Fruit fly (Drosophila melanogaster) whole organism, embryonic: Measurements from ENCODE around the gene CG6749.

ENCODE experiments used
- Adf1 ChIP-seq: fragments of 200-800 bp; sonication (Bioruptor generic); IDR thresholded peaks from 2 replicates; pipeline ENCODE4 v1.3.6; 2022; ENCODE audit warnings: missing biosample characterization, missing genetic modification characterization
- B-H2 ChIP-seq: fragments of 200-800 bp; sonication (Bioruptor generic); optimal IDR thresholded peaks from 2 replicates; lab custom pipeline; 2018; ENCODE audit warnings: missing biosample characterization, mild to moderate bottlenecking, missing genetic modification characterization
- CG10654 ChIP-seq: fragments of 200-800 bp; sonication (Bioruptor generic); optimal IDR thresholded peaks from 2 replicates; lab custom pipeline; 2016; ENCODE audit warnings: missing biosample characterization, missing genetic modification characterization
- CG11398 ChIP-seq: fragments of 200-800 bp; sonication (Bioruptor generic); optimal IDR thresholded peaks from 2 replicates; lab custom pipeline; 2016; ENCODE audit warnings: missing biosample characterization, missing genetic modification characterization
- CG11504 ChIP-seq: fragments of 200-800 bp; sonication (Bioruptor generic); optimal IDR thresholded peaks from 3 replicates; lab custom pipeline; 2019; ENCODE audit warnings: missing biosample characterization, mild to moderate bottlenecking, missing genetic modification characterization, moderate library complexity
- CG11695 ChIP-seq: fragments of 200-800 bp; sonication (Bioruptor generic); IDR thresholded peaks from 3 replicates; pipeline ENCODE4 v1.3.6; 2022; ENCODE audit warnings: missing biosample characterization, missing genetic modification characterization
- CG12391 ChIP-seq: fragments of 200-800 bp; sonication (Bioruptor generic); optimal IDR thresholded peaks from 3 replicates; lab custom pipeline; 2018; ENCODE audit warnings: missing biosample characterization, mild to moderate bottlenecking, missing genetic modification characterization, moderate library complexity
- CG13424 ChIP-seq: fragments of 200-800 bp; sonication (Bioruptor generic); optimal IDR thresholded peaks from 2 replicates; lab custom pipeline; 2019; ENCODE audit warnings: missing biosample characterization, mild to moderate bottlenecking, missing genetic modification characterization, moderate library complexity
- CG15601 ChIP-seq: fragments of 200-800 bp; sonication (Bioruptor generic); optimal IDR thresholded peaks from 3 replicates; lab custom pipeline; 2019; ENCODE audit warnings: missing biosample characterization, mild to moderate bottlenecking, missing genetic modification characterization, moderate library complexity
- CG16815 ChIP-seq: fragments of 200-800 bp; sonication (Bioruptor generic); optimal IDR thresholded peaks from 3 replicates; lab custom pipeline; 2017; ENCODE audit warnings: missing biosample characterization, mild to moderate bottlenecking, missing genetic modification characterization
- CG17568 ChIP-seq: fragments of 200-800 bp; sonication (Bioruptor generic); optimal IDR thresholded peaks from 2 replicates; lab custom pipeline; 2018; ENCODE audit warnings: missing biosample characterization, mild to moderate bottlenecking, missing genetic modification characterization, moderate library complexity
- CG31224 ChIP-seq: fragments of 200-800 bp; sonication (Bioruptor generic); IDR thresholded peaks from 2 replicates; pipeline ENCODE4 v1.3.6; 2022; ENCODE audit warnings: missing biosample characterization, missing genetic modification characterization
- CG32772 ChIP-seq: fragments of 200-800 bp; sonication (Bioruptor generic); IDR thresholded peaks from 2 replicates; pipeline ENCODE4 v1.3.6; 2022; ENCODE audit warnings: missing biosample characterization, missing genetic modification characterization
- CG3281 ChIP-seq: fragments of 200-800 bp; sonication (Bioruptor generic); optimal IDR thresholded peaks from 3 replicates; lab custom pipeline; 2017; ENCODE audit warnings: missing biosample characterization, mild to moderate bottlenecking, missing genetic modification characterization
- CG33557 ChIP-seq: fragments of 200-800 bp; sonication (Bioruptor generic); optimal IDR thresholded peaks from 2 replicates; lab custom pipeline; 2019; ENCODE audit warnings: missing biosample characterization, mild to moderate bottlenecking, missing genetic modification characterization, moderate library complexity
- CG34224 ChIP-seq: fragments of 200-800 bp; sonication (Bioruptor generic); IDR thresholded peaks from 3 replicates; pipeline ENCODE4 v1.3.6; 2022; ENCODE audit warnings: missing biosample characterization, missing genetic modification characterization; ENCODE audit not compliant: partially characterized antibody
- CG5953 ChIP-seq: fragments of 200-800 bp; sonication (Bioruptor generic); IDR thresholded peaks from 2 replicates; pipeline ENCODE4 v1.3.6; 2022; ENCODE audit warnings: missing biosample characterization, missing genetic modification characterization
- CG7963 ChIP-seq: fragments of 200-800 bp; sonication (Bioruptor generic); IDR thresholded peaks from 3 replicates; pipeline ENCODE4 v1.3.6; 2022; ENCODE audit warnings: missing biosample characterization, missing genetic modification characterization; ENCODE audit not compliant: partially characterized antibody
- CG9215 ChIP-seq: fragments of 200-800 bp; sonication (Bioruptor generic); IDR thresholded peaks from 2 replicates; pipeline ENCODE4 v1.3.6; 2022; ENCODE audit warnings: missing biosample characterization, missing genetic modification characterization
- CG9437 ChIP-seq: fragments of 200-800 bp; sonication (Bioruptor generic); optimal IDR thresholded peaks from 2 replicates; lab custom pipeline; 2018; ENCODE audit warnings: missing biosample characterization, mild to moderate bottlenecking, missing genetic modification characterization
- Camta ChIP-seq: fragments of 200-800 bp; sonication (Bioruptor generic); optimal IDR thresholded peaks from 2 replicates; lab custom pipeline; 2016; ENCODE audit warnings: missing biosample characterization, missing genetic modification characterization
- Dref ChIP-seq: fragments of 200-800 bp; sonication (Bioruptor generic); IDR thresholded peaks from 2 replicates; pipeline ENCODE4 v1.3.6; 2022; ENCODE audit warnings: missing biosample characterization, missing genetic modification characterization
- HLH3B ChIP-seq: fragments of 200-800 bp; sonication (Bioruptor generic); IDR thresholded peaks from 2 replicates; pipeline ENCODE4 v1.3.6; 2022; ENCODE audit warnings: missing biosample characterization, missing genetic modification characterization
- HLH54F ChIP-seq: fragments of 200-800 bp; sonication (Bioruptor generic); optimal IDR thresholded peaks from 3 replicates; lab custom pipeline; 2016; ENCODE audit warnings: missing biosample characterization, missing genetic modification characterization
- HLHmδ ChIP-seq: fragments of 200-800 bp; sonication (Bioruptor generic); optimal IDR thresholded peaks from 2 replicates; lab custom pipeline; 2018; ENCODE audit warnings: missing biosample characterization, mild to moderate bottlenecking, missing genetic modification characterization, moderate library complexity
- Hand ChIP-seq: fragments of 200-800 bp; sonication (Bioruptor generic); optimal IDR thresholded peaks from 2 replicates; lab custom pipeline; 2017; ENCODE audit warnings: mild to moderate bottlenecking, missing biosample characterization, missing genetic modification reagents, missing genetic modification characterization
- Hmx ChIP-seq: fragments of 200-800 bp; sonication (Bioruptor generic); optimal IDR thresholded peaks from 2 replicates; lab custom pipeline; 2016; ENCODE audit warnings: missing biosample characterization, missing genetic modification characterization
- Hsf ChIP-seq: fragments of 200-800 bp; sonication (Bioruptor generic); optimal IDR thresholded peaks from 3 replicates; lab custom pipeline; 2016; ENCODE audit warnings: missing biosample characterization, missing genetic modification characterization
- Lim3 ChIP-seq: fragments of 200-800 bp; sonication (Bioruptor generic); IDR thresholded peaks from 2 replicates; pipeline ENCODE4 v1.3.6; 2022; ENCODE audit warnings: missing biosample characterization, missing genetic modification characterization
- Med ChIP-seq: fragments of 200-800 bp; sonication (Bioruptor generic); peaks from one replicate; lab custom pipeline; 2016; ENCODE audit warnings: missing biosample characterization, missing genetic modification characterization, mild to moderate bottlenecking, inconsistent platforms, moderate library complexity
- Mrtf ChIP-seq: fragments of 200-800 bp; sonication (Bioruptor generic); IDR thresholded peaks from 3 replicates; pipeline ENCODE4 v1.3.6; 2022; ENCODE audit warnings: missing biosample characterization, missing genetic modification characterization
- NC2α ChIP-seq: fragments of 200-800 bp; sonication (Bioruptor generic); optimal IDR thresholded peaks from 2 replicates; lab custom pipeline; 2016; ENCODE audit warnings: missing biosample characterization, missing genetic modification characterization
- Six4 ChIP-seq: fragments of 200-800 bp; sonication (Bioruptor generic); optimal IDR thresholded peaks from 2 replicates; lab custom pipeline; 2016; ENCODE audit warnings: missing biosample characterization, missing genetic modification characterization
- YL-1 ChIP-seq: fragments of 200-800 bp; sonication (Bioruptor generic); optimal IDR thresholded peaks from 3 replicates; lab custom pipeline; 2017; ENCODE audit warnings: missing biosample characterization, mild to moderate bottlenecking, missing genetic modification characterization
- al ChIP-seq: fragments of 200-800 bp; sonication (Bioruptor generic); IDR thresholded peaks from 2 replicates; pipeline ENCODE4 v1.3.6; 2022; ENCODE audit warnings: missing biosample characterization, missing genetic modification characterization
- ato ChIP-seq: fragments of 200-800 bp; sonication (Bioruptor generic); IDR thresholded peaks from 2 replicates; pipeline ENCODE4 v1.3.6; 2022; ENCODE audit warnings: missing biosample characterization, missing genetic modification characterization; ENCODE audit not compliant: partially characterized antibody
- dysf ChIP-seq: fragments of 200-800 bp; sonication (Bioruptor generic); IDR thresholded peaks from 3 replicates; pipeline ENCODE4 v1.3.6; 2022; ENCODE audit warnings: missing biosample characterization, missing genetic modification characterization
- esg ChIP-seq: fragments of 200-800 bp; sonication (Bioruptor generic); conservative IDR thresholded peaks from 2 replicates; pipeline ENCODE4 v1.3.6; 2022; ENCODE audit warnings: missing biosample characterization, missing genetic modification characterization
- eyg ChIP-seq: fragments of 200-800 bp; sonication (Bioruptor generic); optimal IDR thresholded peaks from 3 replicates; lab custom pipeline; 2016; ENCODE audit warnings: missing biosample characterization, missing genetic modification characterization
- gcm ChIP-seq: fragments of 200-800 bp; sonication (Bioruptor generic); optimal IDR thresholded peaks from 2 replicates; lab custom pipeline; 2019; ENCODE audit warnings: missing biosample characterization, mild to moderate bottlenecking, missing genetic modification characterization, moderate library complexity
- ind ChIP-seq: fragments of 200-800 bp; sonication (Bioruptor generic); optimal IDR thresholded peaks from 3 replicates; lab custom pipeline; 2016; ENCODE audit warnings: missing biosample characterization, missing genetic modification characterization
- inv ChIP-seq: fragments of 200-800 bp; sonication (Bioruptor generic); IDR thresholded peaks from 2 replicates; pipeline ENCODE4 v1.3.6; 2022; ENCODE audit warnings: missing biosample characterization, missing genetic modification characterization; ENCODE audit not compliant: partially characterized antibody
- luna ChIP-seq: fragments of 200-800 bp; sonication (Bioruptor generic); optimal IDR thresholded peaks from 2 replicates; lab custom pipeline; 2016; ENCODE audit warnings: missing biosample characterization, missing genetic modification characterization
- oc ChIP-seq: fragments of 200-800 bp; sonication (Bioruptor generic); optimal IDR thresholded peaks from 2 replicates; lab custom pipeline; 2018; ENCODE audit warnings: missing biosample characterization, mild to moderate bottlenecking, missing genetic modification characterization, moderate library complexity
- otp ChIP-seq: fragments of 200-800 bp; sonication (Bioruptor generic); IDR thresholded peaks from 3 replicates; pipeline ENCODE4, ENCODE4 v1.3.6; 2022; ENCODE audit warnings: missing biosample characterization, missing genetic modification characterization
- sim ChIP-seq: fragments of 200-800 bp; sonication (Bioruptor generic); IDR thresholded peaks from 2 replicates; pipeline ENCODE4 v1.3.6; 2022; ENCODE audit warnings: missing biosample characterization, missing genetic modification characterization
- sima ChIP-seq: fragments of 200-800 bp; sonication (Bioruptor generic); optimal IDR thresholded peaks from 2 replicates; lab custom pipeline; 2016; ENCODE audit warnings: missing biosample characterization, missing genetic modification characterization
- slp2 ChIP-seq: fragments of 200-800 bp; sonication (Bioruptor generic); optimal IDR thresholded peaks from 2 replicates; lab custom pipeline; 2016; ENCODE audit warnings: missing biosample characterization, missing genetic modification characterization
- sqz ChIP-seq: fragments of 200-800 bp; sonication (Bioruptor generic); optimal IDR thresholded peaks from 3 replicates; lab custom pipeline; 2018; ENCODE audit warnings: missing biosample characterization, mild to moderate bottlenecking, missing genetic modification characterization
- tgo ChIP-seq: fragments of 200-800 bp; sonication (Bioruptor generic); IDR thresholded peaks from 3 replicates; pipeline ENCODE4 v1.3.6; 2022; ENCODE audit warnings: missing biosample characterization, missing genetic modification characterization
- zen ChIP-seq: fragments of 200-800 bp; sonication (Bioruptor generic); optimal IDR thresholded peaks from 3 replicates; lab custom pipeline; 2018; ENCODE audit warnings: missing biosample characterization, mild to moderate bottlenecking, missing genetic modification characterization, moderate library complexity

CG6749 gene

dm6 chr3L:9693552-9694133, 40.0 kb downstream of the CG6749 start (continued):
- TF ChIP-seq Hand = no peak
- peak; percentile 60 for TF ChIP-seq Med (GFP tag; lab: Kevin White, UChicago)
- peak; percentile 31 for TF ChIP-seq CG12391 (tag; lab: Kevin White, UChicago)
- no peak for TF ChIP-seq YL-1
- TF ChIP-seq CG13424 (tag; lab: Kevin White, UChicago) = no peak
- no peak for TF ChIP-seq B-H2 (GFP tag; lab: Kevin White, UChicago)
- TF ChIP-seq esg (GFP tag; lab: Robert Waterston, UW) = no peak
- TF ChIP-seq sqz (GFP tag; lab: Kevin White, UChicago) = no peak
- TF ChIP-seq Dref = no peak
- TF ChIP-seq NC2α = no peak
- TF ChIP-seq HLH54F (GFP tag; lab: Kevin White, UChicago) = no peak
- TF ChIP-seq eyg = no peak
- no peak for TF ChIP-seq CG10654 (GFP tag; lab: Kevin White, UChicago)
- TF ChIP-seq zen (tag; lab: Kevin White, UChicago) = no peak
- 0 out of 2 replicates have a peak, but pooled peaks have one; percentile 41 for TF ChIP-seq sim (GFP tag; lab: Robert Waterston, UW)
- TF ChIP-seq CG11398 = no peak
- no peak for TF ChIP-seq CG3281 (GFP tag; lab: Kevin White, UChicago)
- TF ChIP-seq Lim3 (GFP tag; lab: Robert Waterston, UW) = no peak
- no peak for TF ChIP-seq sima (GFP tag; lab: Kevin White, UChicago)
- TF ChIP-seq HLH3B (GFP tag; lab: Robert Waterston, UW) = no peak; the same call in 1 of the 2 replicates
- no peak for TF ChIP-seq Camta (GFP tag; lab: Kevin White, UChicago)
- TF ChIP-seq slp2 = no peak
- TF ChIP-seq Hsf (GFP tag; lab: Kevin White, UChicago) = no peak
- TF ChIP-seq ato (GFP tag; lab: Robert Waterston, UW) = no peak
- no peak for TF ChIP-seq oc (tag; lab: Kevin White, UChicago)
- peak; percentile 5; the same call in 1 of the 2 replicates for TF ChIP-seq CG9215
- peak; percentile 10 for TF ChIP-seq CG17568 (GFP tag; lab: Kevin White, UChicago)
- TF ChIP-seq dysf (GFP tag; lab: Robert Waterston, UW) = no peak
- TF ChIP-seq CG32772 = no peak
- peak; percentile 6; the same call in 1 of the 2 replicates for TF ChIP-seq Adf1 (GFP tag; lab: Robert Waterston, UW)
- no peak for TF ChIP-seq CG11504 (tag; lab: Kevin White, UChicago)
- TF ChIP-seq CG15601 = no peak
- no peak for TF ChIP-seq CG16815 (GFP tag; lab: Kevin White, UChicago)
- TF ChIP-seq luna (GFP tag; lab: Kevin White, UChicago) = no peak
- no peak for TF ChIP-seq CG5953
- TF ChIP-seq Hmx = no peak
- TF ChIP-seq Six4 (GFP tag; lab: Kevin White, UChicago) = no peak
- no peak for TF ChIP-seq CG9437 (GFP tag; lab: Kevin White, UChicago)
- TF ChIP-seq CG31224 (GFP tag; lab: Robert Waterston, UW) = no peak; the same call in 1 of the 2 replicates
- TF ChIP-seq ind (GFP tag; lab: Kevin White, UChicago) = no peak
- TF ChIP-seq CG33557 (GFP tag; lab: Kevin White, UChicago) = no peak
- TF ChIP-seq inv (GFP tag; lab: Robert Waterston, UW) = no peak
- TF ChIP-seq HLHmδ (GFP tag; lab: Kevin White, UChicago) = no peak
- no peak for TF ChIP-seq Mrtf
- no peak for TF ChIP-seq al
- no peak for TF ChIP-seq CG34224 (GFP tag; lab: Robert Waterston, UW)
- TF ChIP-seq CG7963 (GFP tag; lab: Robert Waterston, UW) = no peak
- TF ChIP-seq otp (GFP tag; lab: Robert Waterston, UW) = peak; percentile 33; the same call in 1 of the 3 replicates
- no peak for TF ChIP-seq gcm (GFP tag; lab: Kevin White, UChicago)
- no peak for TF ChIP-seq tgo (GFP tag; lab: Robert Waterston, UW)
- TF ChIP-seq CG11695 (GFP tag; lab: Robert Waterston, UW) = peak; percentile 63; the same call in 2 of the 3 replicates
